Fruit fly (Drosophila melanogaster) whole organism, embryonic: ENCODE results near the gene Teh1.

Experiments
- CG10321 ChIP-seq: fragments of 200-800 bp; sonication (Bioruptor generic); IDR thresholded peaks from 2 replicates; pipeline ENCODE4 v1.3.6; 2022; ENCODE audit warnings: missing biosample characterization, missing genetic modification characterization
- CG11696 ChIP-seq: fragments of 200-800 bp; sonication (Bioruptor generic); IDR thresholded peaks from 2 replicates; pipeline ENCODE4 v1.3.6; 2022; ENCODE audit warnings: missing biosample characterization, missing genetic modification characterization
- CG13287 ChIP-seq: fragments of 200-800 bp; sonication (Bioruptor generic); IDR thresholded peaks from 2 replicates; pipeline ENCODE4 v1.3.6; 2022; ENCODE audit warnings: missing biosample characterization, missing genetic modification characterization; ENCODE audit not compliant: partially characterized antibody
- CG14710 ChIP-seq: fragments of 200-800 bp; sonication (Bioruptor generic); optimal IDR thresholded peaks from 3 replicates; lab custom pipeline; 2019; ENCODE audit warnings: missing biosample characterization, mild to moderate bottlenecking, missing genetic modification characterization, moderate library complexity
- CG15011 ChIP-seq: fragments of 200-800 bp; sonication (Bioruptor generic); optimal IDR thresholded peaks from 3 replicates; lab custom pipeline; 2018; ENCODE audit warnings: missing biosample characterization, mild to moderate bottlenecking, missing genetic modification characterization
- CG15073 ChIP-seq: fragments of 200-800 bp; sonication (Bioruptor generic); optimal IDR thresholded peaks from 2 replicates; lab custom pipeline; 2016; ENCODE audit warnings: missing biosample characterization, missing genetic modification characterization
- CG15269 ChIP-seq: fragments of 200-800 bp; sonication (Bioruptor generic); optimal IDR thresholded peaks from 2 replicates; lab custom pipeline; 2018; ENCODE audit warnings: missing biosample characterization, mild to moderate bottlenecking, missing genetic modification characterization, moderate library complexity
- CG16863 ChIP-seq: fragments of 200-800 bp; sonication (Bioruptor generic); optimal IDR thresholded peaks from 3 replicates; lab custom pipeline; 2016; ENCODE audit warnings: missing biosample characterization, missing genetic modification characterization
- CG17361 ChIP-seq: fragments of 200-800 bp; sonication (Bioruptor generic); IDR thresholded peaks from 3 replicates; pipeline ENCODE4 v1.3.6; 2022; ENCODE audit warnings: missing biosample characterization, missing genetic modification characterization
- CG17802 ChIP-seq: fragments of 200-800 bp; sonication (Bioruptor generic); optimal IDR thresholded peaks from 2 replicates; lab custom pipeline; 2018; ENCODE audit warnings: missing biosample characterization, mild to moderate bottlenecking, missing genetic modification characterization, moderate library complexity
- CG1792 ChIP-seq: fragments of 200-800 bp; sonication (Bioruptor generic); optimal IDR thresholded peaks from 2 replicates; lab custom pipeline; 2016; ENCODE audit warnings: missing biosample characterization, missing genetic modification characterization
- CG18262 ChIP-seq: fragments of 200-800 bp; optimal IDR thresholded peaks from 3 replicates; lab custom pipeline; 2019; ENCODE audit warnings: missing biosample characterization, mild to moderate bottlenecking, missing genetic modification characterization, moderate library complexity
- CG18619 ChIP-seq: fragments of 200-800 bp; sonication (Bioruptor generic); optimal IDR thresholded peaks from 3 replicates; lab custom pipeline; 2017; ENCODE audit warnings: missing biosample characterization, mild to moderate bottlenecking, missing genetic modification characterization
- CG31365 ChIP-seq: fragments of 200-800 bp; sonication (Bioruptor generic); optimal IDR thresholded peaks from 2 replicates; lab custom pipeline; 2018; ENCODE audit warnings: missing biosample characterization, mild to moderate bottlenecking, missing genetic modification characterization
- CG3281 ChIP-seq: fragments of 200-800 bp; sonication (Bioruptor generic); optimal IDR thresholded peaks from 3 replicates; lab custom pipeline; 2017; ENCODE audit warnings: missing biosample characterization, mild to moderate bottlenecking, missing genetic modification characterization
- CG33213 ChIP-seq: fragments of 200-800 bp; sonication (Bioruptor generic); optimal IDR thresholded peaks from 3 replicates; lab custom pipeline; 2016; ENCODE audit warnings: missing biosample characterization, missing genetic modification characterization
- CG3407 ChIP-seq: fragments of 200-800 bp; sonication (Bioruptor generic); optimal IDR thresholded peaks from 2 replicates; lab custom pipeline; 2018; ENCODE audit warnings: missing biosample characterization, mild to moderate bottlenecking, missing genetic modification characterization
- CG34224 ChIP-seq: fragments of 200-800 bp; sonication (Bioruptor generic); IDR thresholded peaks from 3 replicates; pipeline ENCODE4 v1.3.6; 2022; ENCODE audit warnings: missing biosample characterization, missing genetic modification characterization; ENCODE audit not compliant: partially characterized antibody
- CG34422 ChIP-seq: fragments of 200-800 bp; sonication (Bioruptor generic); IDR thresholded peaks from 3 replicates; pipeline ENCODE4 v1.3.6; 2022; ENCODE audit warnings: missing biosample characterization, missing genetic modification characterization
- CG3995 ChIP-seq: fragments of 200-800 bp; sonication (Bioruptor generic); optimal IDR thresholded peaks from 3 replicates; lab custom pipeline; 2016; ENCODE audit warnings: missing biosample characterization, missing genetic modification characterization
- CG8290 ChIP-seq, 3 experiments: fragments of 200-800 bp; sonication (Bioruptor generic); optimal IDR thresholded peaks; 2 replicates each; lab custom pipeline; 2016 to 2019; ENCODE audit warnings: missing biosample characterization in 3 of 3, missing genetic modification characterization in 3 of 3, mild to moderate bottlenecking in 2 of 3, moderate library complexity in 1 of 3
- CG8478 ChIP-seq: fragments of >200 bp; optimal IDR thresholded peaks from 2 replicates; lab custom pipeline; 2018
- CoRest ChIP-seq: fragments of 200-800 bp; sonication (Bioruptor generic); optimal IDR thresholded peaks from 3 replicates; lab custom pipeline; 2018; ENCODE audit warnings: missing biosample characterization, mild to moderate bottlenecking, missing genetic modification characterization, moderate library complexity
- ERR ChIP-seq: fragments of 200-800 bp; sonication (Bioruptor generic); optimal IDR thresholded peaks from 2 replicates; lab custom pipeline; 2016; ENCODE audit warnings: missing biosample characterization, missing genetic modification characterization
- Fer1 ChIP-seq: fragments of 200-800 bp; sonication (Bioruptor generic); optimal IDR thresholded peaks from 2 replicates; lab custom pipeline; 2017; ENCODE audit warnings: missing biosample characterization, mild to moderate bottlenecking, missing genetic modification characterization
- HLH4C ChIP-seq: fragments of 200-800 bp; sonication (Bioruptor generic); IDR thresholded peaks from 3 replicates; pipeline ENCODE4 v1.3.6; 2022; ENCODE audit warnings: missing biosample characterization, missing genetic modification characterization; ENCODE audit not compliant: partially characterized antibody
- Med ChIP-seq: fragments of 200-800 bp; sonication (Bioruptor generic); peaks from one replicate; lab custom pipeline; 2016; ENCODE audit warnings: missing biosample characterization, missing genetic modification characterization, mild to moderate bottlenecking, inconsistent platforms, moderate library complexity
- Opbp ChIP-seq: fragments of 200-800 bp; sonication (Bioruptor generic); IDR thresholded peaks from 3 replicates; pipeline ENCODE4 v1.3.6; 2022; ENCODE audit warnings: missing biosample characterization, missing genetic modification characterization; ENCODE audit not compliant: partially characterized antibody
- Scr ChIP-seq: fragments of 200-800 bp; sonication (Bioruptor generic); IDR thresholded peaks from 2 replicates; pipeline ENCODE4 v1.3.6; 2022; ENCODE audit warnings: missing biosample characterization, missing genetic modification characterization; ENCODE audit not compliant: partially characterized antibody
- Spps ChIP-seq: fragments of 200-800 bp; sonication (Bioruptor generic); optimal IDR thresholded peaks from 2 replicates; lab custom pipeline; 2018; ENCODE audit warnings: missing biosample characterization, mild to moderate bottlenecking, missing genetic modification characterization
- Tbp ChIP-seq: fragments of >200 bp; optimal IDR thresholded peaks from 2 replicates; lab custom pipeline; 2018; ENCODE audit warnings: missing biosample characterization, missing genetic modification characterization
- ash1 ChIP-seq: fragments of 200-800 bp; sonication (Bioruptor generic); optimal IDR thresholded peaks from 2 replicates; lab custom pipeline; 2018; ENCODE audit warnings: missing biosample characterization, mild to moderate bottlenecking, missing genetic modification characterization
- bigmax ChIP-seq: fragments of 200-800 bp; sonication (Bioruptor generic); optimal IDR thresholded peaks from 2 replicates; lab custom pipeline; 2018; ENCODE audit warnings: missing biosample characterization, mild to moderate bottlenecking, missing genetic modification characterization
- cad ChIP-seq: fragments of >200 bp; optimal IDR thresholded peaks from 2 replicates; lab custom pipeline; 2017; ENCODE audit warnings: missing biosample characterization, missing genetic modification characterization
- crc ChIP-seq: fragments of 200-800 bp; sonication (Bioruptor generic); optimal IDR thresholded peaks from 2 replicates; lab custom pipeline; 2016; ENCODE audit warnings: missing biosample characterization, missing genetic modification characterization
- ftz-f1 ChIP-seq: fragments of 200-800 bp; sonication (Bioruptor generic); optimal IDR thresholded peaks from 2 replicates; lab custom pipeline; 2016; ENCODE audit warnings: missing biosample characterization, missing genetic modification characterization
- grn ChIP-seq: fragments of 200-800 bp; sonication (Bioruptor generic); optimal IDR thresholded peaks from 3 replicates; lab custom pipeline; 2017; ENCODE audit warnings: missing biosample characterization, missing genetic modification characterization
- kni ChIP-seq: fragments of 200-800 bp; sonication (Bioruptor generic); optimal IDR thresholded peaks from 3 replicates; lab custom pipeline; 2017; ENCODE audit warnings: mild to moderate bottlenecking, missing biosample characterization, missing genetic modification reagents, missing genetic modification characterization
- lmd ChIP-seq: fragments of 200-800 bp; sonication (Bioruptor generic); IDR thresholded peaks from 2 replicates; pipeline ENCODE4 v1.3.6; 2022; ENCODE audit warnings: missing biosample characterization, missing genetic modification characterization
- maf-S ChIP-seq: fragments of 200-800 bp; sonication (Bioruptor generic); optimal IDR thresholded peaks from 2 replicates; lab custom pipeline; 2016; ENCODE audit warnings: missing biosample characterization, missing genetic modification characterization
- nau ChIP-seq: fragments of 200-800 bp; sonication (Bioruptor generic); optimal IDR thresholded peaks from 3 replicates; lab custom pipeline; 2017; ENCODE audit warnings: missing biosample characterization, mild to moderate bottlenecking, missing genetic modification characterization, missing genetic modification reagents
- org-1 ChIP-seq: fragments of 200-800 bp; sonication (Bioruptor generic); optimal IDR thresholded peaks from 2 replicates; lab custom pipeline; 2017; ENCODE audit warnings: missing biosample characterization, missing genetic modification characterization
- ro ChIP-seq: fragments of 200-800 bp; sonication (Bioruptor generic); IDR thresholded peaks from 2 replicates; pipeline ENCODE4 v1.3.6; 2022; ENCODE audit warnings: missing biosample characterization, missing genetic modification characterization
- run ChIP-seq: fragments of 200-800 bp; sonication (Bioruptor generic); optimal IDR thresholded peaks from 3 replicates; lab custom pipeline; 2018; ENCODE audit warnings: missing biosample characterization, mild to moderate bottlenecking, missing genetic modification characterization
- stc ChIP-seq: fragments of 200-800 bp; sonication (Bioruptor generic); IDR thresholded peaks from 2 replicates; pipeline ENCODE4 v1.3.6; 2022; ENCODE audit warnings: missing biosample characterization, missing genetic modification characterization
- stwl ChIP-seq: fragments of 200-800 bp; sonication (Bioruptor generic); optimal IDR thresholded peaks from 3 replicates; lab custom pipeline; 2018; ENCODE audit warnings: missing biosample characterization, mild to moderate bottlenecking, missing genetic modification characterization, moderate library complexity
- unpg ChIP-seq: fragments of 200-800 bp; sonication (Bioruptor generic); optimal IDR thresholded peaks from 3 replicates; lab custom pipeline; 2018; ENCODE audit warnings: missing biosample characterization, mild to moderate bottlenecking, missing genetic modification characterization, moderate library complexity
- vvl ChIP-seq: fragments of 200-800 bp; sonication (Bioruptor generic); IDR thresholded peaks from 2 replicates; pipeline ENCODE4 v1.3.6; 2022; ENCODE audit warnings: missing biosample characterization, missing genetic modification characterization
- wek ChIP-seq: fragments of 200-800 bp; sonication (Bioruptor generic); optimal IDR thresholded peaks from 3 replicates; lab custom pipeline; 2018; ENCODE audit warnings: missing biosample characterization, mild to moderate bottlenecking, missing genetic modification characterization, moderate library complexity
- zen2 ChIP-seq: fragments of 200-800 bp; sonication (Bioruptor generic); IDR thresholded peaks from 3 replicates; pipeline ENCODE4 v1.3.6; 2022; ENCODE audit warnings: missing biosample characterization, missing genetic modification characterization; ENCODE audit not compliant: partially characterized antibody

The Teh1 gene

dm6 chr3R:9808946-9809545, 58.9 kb downstream of the Teh1 start, which contains the start of gene FBXO11 (continued):
- peak; percentile 7 for TF ChIP-seq CG8290 (GFP tag; optimal IDR thresholded peaks at IDR 0.05; lab: Kevin White, UChicago)
- TF ChIP-seq CG8290 (tag; optimal IDR thresholded peaks at IDR 0.05; lab: Kevin White, UChicago): no peak
- no peak for TF ChIP-seq CG3995 (GFP tag; lab: Kevin White, UChicago)
- TF ChIP-seq kni (GFP tag; lab: Kevin White, UChicago): no peak
- peak; percentile 80 for TF ChIP-seq Med (GFP tag; lab: Kevin White, UChicago)
- TF ChIP-seq CG31365 (tag; lab: Kevin White, UChicago): no peak
- peak; percentile 70 for TF ChIP-seq CG13287 (GFP tag; lab: Robert Waterston, UW)
- TF ChIP-seq stwl (tag; lab: Kevin White, UChicago): peak; percentile 58
- no peak for TF ChIP-seq ro (GFP tag; lab: Robert Waterston, UW)
- no peak for TF ChIP-seq org-1 (GFP tag; lab: Kevin White, UChicago)
- TF ChIP-seq run (tag; lab: Kevin White, UChicago): peak; percentile 47
- TF ChIP-seq HLH4C: peak; percentile 52; the same call in 2 of the 3 replicates
- no peak for TF ChIP-seq CG17802 (tag; lab: Kevin White, UChicago)
- peak; percentile 36 for TF ChIP-seq CG14710 (tag; lab: Kevin White, UChicago)
- no peak for TF ChIP-seq Spps (tag; lab: Kevin White, UChicago)
- no peak for TF ChIP-seq CG33213
- TF ChIP-seq grn: no peak
- TF ChIP-seq crc (GFP tag; lab: Kevin White, UChicago): no peak
- TF ChIP-seq stc (GFP tag; lab: Robert Waterston, UW): no peak
- no peak for TF ChIP-seq unpg
- TF ChIP-seq Fer1 (GFP tag; lab: Kevin White, UChicago): peak; percentile 33
- peak; percentile 79; the same call in 1 of the 3 replicates for TF ChIP-seq CG34422 (GFP tag; lab: Robert Waterston, UW)
- TF ChIP-seq wek (GFP tag; lab: Kevin White, UChicago): peak; percentile 23
- TF ChIP-seq zen2 (GFP tag; lab: Robert Waterston, UW): no peak
- no peak for TF ChIP-seq lmd
- 0 out of 2 replicates have a peak, but pooled peaks have one; percentile 11 for TF ChIP-seq vvl (GFP tag; lab: Robert Waterston, UW)
- TF ChIP-seq CG15269 (tag; lab: Kevin White, UChicago): no peak
- TF ChIP-seq CG16863: no peak
- peak; percentile 98 for TF ChIP-seq CG10321 (GFP tag; lab: Robert Waterston, UW)
- TF ChIP-seq CG11696 (GFP tag; lab: Robert Waterston, UW): no peak
- no peak for TF ChIP-seq CG15011
- TF ChIP-seq CG3407 (GFP tag; lab: Kevin White, UChicago): no peak
- no peak for TF ChIP-seq CG1792 (GFP tag; lab: Kevin White, UChicago)
- no peak for TF ChIP-seq nau (GFP tag; lab: Kevin White, UChicago)
- no peak for TF ChIP-seq CG18262
- no peak for TF ChIP-seq ERR (GFP tag; lab: Kevin White, UChicago)
- TF ChIP-seq CG34224 (GFP tag; lab: Robert Waterston, UW): peak; percentile 16; the same call in 1 of the 3 replicates
- no peak for TF ChIP-seq bigmax (GFP tag; lab: Kevin White, UChicago)
- no peak for TF ChIP-seq CG15073
- TF ChIP-seq maf-S (GFP tag; lab: Kevin White, UChicago): no peak
- TF ChIP-seq CG18619: no peak
- TF ChIP-seq Scr (GFP tag; lab: Robert Waterston, UW): peak; percentile 58
- peak; percentile 95 for TF ChIP-seq CG8478
- TF ChIP-seq Tbp (GFP tag; lab: Kevin White, UChicago): no peak
- 0 out of 3 replicates have a peak, but pooled peaks have one; percentile 34 for TF ChIP-seq Opbp (GFP tag; lab: Robert Waterston, UW)
- TF ChIP-seq ftz-f1 (GFP tag; lab: Kevin White, UChicago): no peak
- TF ChIP-seq CG17361 (GFP tag; lab: Robert Waterston, UW): no peak
- no peak for TF ChIP-seq cad (GFP tag; lab: Kevin White, UChicago)
- TF ChIP-seq CoRest (tag; lab: Kevin White, UChicago): peak; percentile 6
- TF ChIP-seq CG3281 (GFP tag; lab: Kevin White, UChicago): peak; percentile 15
- TF ChIP-seq ash1: no peak
